Fruit fly (Drosophila melanogaster) whole organism, embryonic: Measurements from ENCODE around the gene spn-B.

ENCODE experiments used
- Bdp1 ChIP-seq: fragments of 200-800 bp; sonication (Bioruptor generic); optimal IDR thresholded peaks from 3 replicates; lab custom pipeline; 2016; ENCODE audit warnings: missing biosample characterization, missing genetic modification characterization
- CG10431 ChIP-seq: fragments of 200-800 bp; sonication (Bioruptor generic); optimal IDR thresholded peaks from 3 replicates; lab custom pipeline; 2018; ENCODE audit warnings: missing biosample characterization, mild to moderate bottlenecking, missing genetic modification characterization
- CG11456 ChIP-seq: fragments of 200-800 bp; sonication (Bioruptor generic); IDR thresholded peaks from 3 replicates; pipeline ENCODE4 v1.3.6; 2022; ENCODE audit warnings: missing biosample characterization, missing genetic modification characterization
- CG11504 ChIP-seq: fragments of 200-800 bp; sonication (Bioruptor generic); optimal IDR thresholded peaks from 3 replicates; lab custom pipeline; 2019; ENCODE audit warnings: missing biosample characterization, mild to moderate bottlenecking, missing genetic modification characterization, moderate library complexity
- CG12744 ChIP-seq: fragments of 200-800 bp; sonication (Bioruptor generic); optimal IDR thresholded peaks from 2 replicates; lab custom pipeline; 2016; ENCODE audit warnings: missing biosample characterization, missing genetic modification characterization
- CG14050 ChIP-seq: fragments of 200-800 bp; sonication (Bioruptor generic); IDR thresholded peaks from 3 replicates; pipeline ENCODE4 v1.3.6; 2022; ENCODE audit warnings: missing biosample characterization, missing genetic modification characterization
- CG14965 ChIP-seq: fragments of 200-800 bp; sonication (Bioruptor generic); optimal IDR thresholded peaks from 2 replicates; lab custom pipeline; 2016; ENCODE audit warnings: missing biosample characterization, missing genetic modification characterization, borderline replicate concordance
- CG15514 ChIP-seq: fragments of 200-800 bp; sonication (Bioruptor generic); optimal IDR thresholded peaks from 3 replicates; lab custom pipeline; 2017; ENCODE audit warnings: missing biosample characterization, missing genetic modification characterization, mild to moderate bottlenecking, moderate library complexity, missing genetic modification reagents
- CG1603 ChIP-seq: fragments of 200-800 bp; sonication (Bioruptor generic); optimal IDR thresholded peaks from 2 replicates; lab custom pipeline; 2019; ENCODE audit warnings: missing biosample characterization, mild to moderate bottlenecking, missing genetic modification characterization, moderate library complexity
- CG17186 ChIP-seq: fragments of 200-800 bp; sonication (Bioruptor generic); optimal IDR thresholded peaks from 3 replicates; lab custom pipeline; 2017; ENCODE audit warnings: missing biosample characterization, missing genetic modification reagents, missing genetic modification characterization
- CG17328 ChIP-seq: fragments of 200-800 bp; sonication (Bioruptor generic); IDR thresholded peaks from 2 replicates; pipeline ENCODE4 v1.3.6; 2022; ENCODE audit warnings: missing biosample characterization, missing genetic modification characterization
- CG17912 ChIP-seq: fragments of 200-800 bp; sonication (Bioruptor generic); optimal IDR thresholded peaks from 2 replicates; lab custom pipeline; 2018; ENCODE audit warnings: missing biosample characterization, mild to moderate bottlenecking, missing genetic modification characterization
- CG18599 ChIP-seq: fragments of 200-800 bp; sonication (Bioruptor generic); optimal IDR thresholded peaks from 3 replicates; lab custom pipeline; 2017; ENCODE audit warnings: missing biosample characterization, missing genetic modification characterization, mild to moderate bottlenecking, moderate library complexity, missing genetic modification reagents
- CG2199 ChIP-seq: fragments of 200-800 bp; sonication (Bioruptor generic); IDR thresholded peaks from 3 replicates; pipeline ENCODE4 v1.3.6; 2022; ENCODE audit warnings: missing biosample characterization, missing genetic modification characterization
- CG2875 ChIP-seq: fragments of 200-800 bp; sonication (Bioruptor generic); optimal IDR thresholded peaks from 2 replicates; lab custom pipeline; 2017; ENCODE audit warnings: missing biosample characterization, mild to moderate bottlenecking, missing genetic modification characterization, missing genetic modification reagents
- CG30403 ChIP-seq: fragments of 200-800 bp; sonication (Bioruptor generic); optimal IDR thresholded peaks from 3 replicates; lab custom pipeline; 2016; ENCODE audit warnings: missing biosample characterization, missing genetic modification characterization
- CG3847 ChIP-seq: fragments of 200-800 bp; sonication (Bioruptor generic); IDR thresholded peaks from 2 replicates; pipeline ENCODE4 v1.3.6; 2022; ENCODE audit warnings: missing biosample characterization, missing genetic modification characterization
- Dip3 ChIP-seq: fragments of 200-800 bp; sonication (Bioruptor generic); optimal IDR thresholded peaks from 3 replicates; lab custom pipeline; 2016; ENCODE audit warnings: missing biosample characterization, missing genetic modification characterization
- Dref ChIP-seq: fragments of 200-800 bp; sonication (Bioruptor generic); IDR thresholded peaks from 2 replicates; pipeline ENCODE4 v1.3.6; 2022; ENCODE audit warnings: missing biosample characterization, missing genetic modification characterization
- H15 ChIP-seq: fragments of 200-800 bp; sonication (Bioruptor generic); IDR thresholded peaks from 3 replicates; pipeline ENCODE4 v1.3.6; 2022; ENCODE audit warnings: missing biosample characterization, missing genetic modification characterization
- Med ChIP-seq: fragments of 200-800 bp; sonication (Bioruptor generic); peaks from one replicate; lab custom pipeline; 2016; ENCODE audit warnings: missing biosample characterization, missing genetic modification characterization, mild to moderate bottlenecking, inconsistent platforms, moderate library complexity
- Nf-YB ChIP-seq: fragments of 200-800 bp; sonication (Bioruptor generic); optimal IDR thresholded peaks from 3 replicates; lab custom pipeline; 2019; ENCODE audit warnings: missing biosample characterization, mild to moderate bottlenecking, missing genetic modification characterization, moderate library complexity
- Optix ChIP-seq: fragments of 200-800 bp; sonication (Bioruptor generic); IDR thresholded peaks from 3 replicates; pipeline ENCODE4 v1.3.6; 2022; ENCODE audit warnings: missing biosample characterization, missing genetic modification characterization
- Pdp1 ChIP-seq, 2 experiments: fragments of 200-800 bp; sonication (Bioruptor generic); optimal IDR thresholded peaks; 3 replicates each; lab custom pipeline; 2016; ENCODE audit warnings: missing biosample characterization in 2 of 2, missing genetic modification characterization in 2 of 2, mild to moderate bottlenecking in 1 of 2, moderate library complexity in 1 of 2
- Ptx1 ChIP-seq: fragments of 200-800 bp; sonication (Bioruptor generic); IDR thresholded peaks from 2 replicates; pipeline ENCODE4 v1.3.6; 2022; ENCODE audit warnings: missing biosample characterization, missing genetic modification characterization
- cad ChIP-seq: fragments of >200 bp; optimal IDR thresholded peaks from 2 replicates; lab custom pipeline; 2017; ENCODE audit warnings: missing biosample characterization, missing genetic modification characterization
- caup ChIP-seq: fragments of 200-800 bp; sonication (Bioruptor generic); optimal IDR thresholded peaks from 3 replicates; lab custom pipeline; 2017; ENCODE audit warnings: missing biosample characterization, mild to moderate bottlenecking, missing genetic modification characterization, moderate library complexity; ENCODE audit not compliant: severe bottlenecking
- chinmo ChIP-seq: fragments of 200-800 bp; sonication (Bioruptor generic); IDR thresholded peaks from 4 replicates; pipeline ENCODE4 v1.3.6; 2022; ENCODE audit warnings: missing biosample characterization, missing genetic modification characterization; ENCODE audit not compliant: partially characterized antibody
- ci ChIP-seq: fragments of 200-800 bp; sonication (Bioruptor generic); IDR thresholded peaks from 3 replicates; pipeline ENCODE4 v1.3.6; 2022; ENCODE audit warnings: missing biosample characterization, missing genetic modification characterization
- dimm ChIP-seq: fragments of 200-800 bp; sonication (Bioruptor generic); IDR thresholded peaks from 2 replicates; pipeline ENCODE4 v1.3.6; 2022; ENCODE audit warnings: missing biosample characterization, missing genetic modification characterization
- exex ChIP-seq: fragments of 200-800 bp; sonication (Bioruptor generic); optimal IDR thresholded peaks from 4 replicates; lab custom pipeline; 2018; ENCODE audit warnings: missing biosample characterization, mild to moderate bottlenecking, missing genetic modification characterization, moderate library complexity
- kah ChIP-seq: fragments of 200-800 bp; sonication (Bioruptor generic); optimal IDR thresholded peaks from 2 replicates; lab custom pipeline; 2018; ENCODE audit warnings: missing biosample characterization, mild to moderate bottlenecking, missing genetic modification characterization
- lab ChIP-seq: fragments of 200-800 bp; sonication (Bioruptor generic); optimal IDR thresholded peaks from 3 replicates; lab custom pipeline; 2017; ENCODE audit warnings: missing biosample characterization, missing genetic modification characterization, mild to moderate bottlenecking, moderate library complexity, missing genetic modification reagents
- onecut ChIP-seq: fragments of 200-800 bp; sonication (Bioruptor generic); IDR thresholded peaks from 2 replicates; pipeline ENCODE4 v1.3.6; 2022; ENCODE audit warnings: missing biosample characterization, missing genetic modification characterization
- otp ChIP-seq: fragments of 200-800 bp; sonication (Bioruptor generic); IDR thresholded peaks from 3 replicates; pipeline ENCODE4, ENCODE4 v1.3.6; 2022; ENCODE audit warnings: missing biosample characterization, missing genetic modification characterization
- pzg ChIP-seq: fragments of 200-800 bp; sonication (Bioruptor generic); optimal IDR thresholded peaks from 3 replicates; lab custom pipeline; 2018; ENCODE audit warnings: missing biosample characterization, mild to moderate bottlenecking, missing genetic modification characterization, moderate library complexity
- schlank ChIP-seq: fragments of 200-800 bp; sonication (Bioruptor generic); optimal IDR thresholded peaks from 2 replicates; lab custom pipeline; 2018; ENCODE audit warnings: missing biosample characterization, mild to moderate bottlenecking, missing genetic modification characterization
- sisA ChIP-seq: fragments of 200-800 bp; sonication (Bioruptor generic); IDR thresholded peaks from 2 replicates; pipeline ENCODE4 v1.3.6; 2022; ENCODE audit warnings: missing biosample characterization, missing genetic modification characterization
- so ChIP-seq: fragments of 200-800 bp; sonication (Bioruptor generic); IDR thresholded peaks from 3 replicates; pipeline ENCODE4 v1.3.6; 2022; ENCODE audit warnings: missing biosample characterization, missing genetic modification characterization
- stc ChIP-seq: fragments of 200-800 bp; sonication (Bioruptor generic); IDR thresholded peaks from 2 replicates; pipeline ENCODE4 v1.3.6; 2022; ENCODE audit warnings: missing biosample characterization, missing genetic modification characterization
- sug ChIP-seq: fragments of 200-800 bp; optimal IDR thresholded peaks from 2 replicates; lab custom pipeline; 2019; ENCODE audit warnings: missing biosample characterization, mild to moderate bottlenecking, missing genetic modification characterization, moderate library complexity
- tx ChIP-seq: fragments of 200-800 bp; sonication (Bioruptor generic); optimal IDR thresholded peaks from 2 replicates; lab custom pipeline; 2016; ENCODE audit warnings: missing biosample characterization, missing genetic modification characterization
- vnd ChIP-seq: fragments of 200-800 bp; sonication (Bioruptor generic); IDR thresholded peaks from 3 replicates; pipeline ENCODE4 v1.3.6; 2022; ENCODE audit warnings: missing biosample characterization, missing genetic modification characterization; ENCODE audit not compliant: partially characterized antibody
- yki ChIP-seq: fragments of >200 bp; optimal IDR thresholded peaks from 3 replicates; lab custom pipeline; 2018
- zfh1 ChIP-seq: fragments of 200-800 bp; sonication (Bioruptor generic); IDR thresholded peaks from 3 replicates; pipeline ENCODE4 v1.3.6; 2022; ENCODE audit warnings: missing biosample characterization, missing genetic modification characterization

spn-B gene

dm6 chr3R:14371133-14371676 is 43.4 kb downstream of the spn-B start:
- TF ChIP-seq chinmo (GFP tag; lab: Robert Waterston, UW) (0 out of 4 replicates have a peak, but pooled peaks have one; percentile 32), exex (tag; lab: Kevin White, UChicago) (peak; percentile 50), Med (peak; percentile 19), Pdp1 (GFP tag; optimal IDR thresholded peaks at IDR 0.05; lab: Kevin White, UChicago) (peak in 1 of 2 experiments; percentile 12), sisA (GFP tag; lab: Robert Waterston, UW) (no peak), CG17186 (no peak), CG17912 (no peak), lab (GFP tag; lab: Kevin White, UChicago) (peak; percentile 38), CG2875 (GFP tag; lab: Kevin White, UChicago) (no peak), CG10431 (no peak), CG14965 (GFP tag; lab: Kevin White, UChicago) (no peak), CG2199 (GFP tag; lab: Robert Waterston, UW) (0 out of 3 replicates have a peak, but pooled peaks have one; percentile 6), Bdp1 (GFP tag; lab: Kevin White, UChicago) (no peak)
- TF ChIP-seq, all 482 proteins: peak for 6

dm6 chr3R:14372815-14373191 is 45.0 kb downstream of the spn-B start, which contains the start of gene NK7.1:
TSS of gene NK7.1 (minus strand) at chr3R:14372951.
- TF ChIP-seq CG11504 (tag; lab: Kevin White, UChicago) (peak; percentile 99), CG2199 (GFP tag; lab: Robert Waterston, UW) (peak; percentile 96), CG14050 (GFP tag; lab: Robert Waterston, UW) (no peak), chinmo (GFP tag; lab: Robert Waterston, UW) (0 out of 4 replicates have a peak, but pooled peaks have one; percentile 31), pzg (GFP tag; lab: Kevin White, UChicago) (no peak), zfh1 (GFP tag; lab: Robert Waterston, UW) (0 out of 3 replicates have a peak, but pooled peaks have one; percentile 6)

- TF ChIP-seq kah (GFP tag; lab: Kevin White, UChicago) (peak; percentile 2), CG15514 (peak; percentile 61), CG30403 (GFP tag; lab: Kevin White, UChicago) (peak; percentile 94), tx (GFP tag; lab: Kevin White, UChicago) (peak; percentile 96), Dref (GFP tag; lab: Robert Waterston, UW) (no peak), CG1603 (tag; lab: Kevin White, UChicago) (peak; percentile 97), caup (GFP tag; lab: Kevin White, UChicago) (peak; percentile 80), Ptx1 (peak; percentile 82), dimm (peak; percentile 92), ci (GFP tag; lab: Robert Waterston, UW) (peak; percentile 99), Nf-YB (GFP tag; lab: Kevin White, UChicago) (peak; percentile 79), CG3847 (GFP tag; lab: Robert Waterston, UW) (peak; percentile 95), sug (tag; lab: Kevin White, UChicago) (peak; percentile 33), stc (GFP tag; lab: Robert Waterston, UW) (peak; percentile 86), so (GFP tag; lab: Robert Waterston, UW) (peak; percentile 95), CG14965 (GFP tag; lab: Kevin White, UChicago) (peak; percentile 60), H15 (GFP tag; lab: Robert Waterston, UW) (peak; percentile 89), CG11456 (GFP tag; lab: Robert Waterston, UW) (peak; percentile 84), Dip3 (peak; percentile 90), pzg (GFP tag; lab: Kevin White, UChicago) (no peak), cad (GFP tag; lab: Kevin White, UChicago) (peak; percentile 83), schlank (tag; lab: Kevin White, UChicago) (peak; percentile 73), CG17328 (GFP tag; lab: Robert Waterston, UW) (peak; percentile 97), CG12744 (GFP tag; lab: Kevin White, UChicago) (peak; percentile 90), Optix (GFP tag; lab: Robert Waterston, UW) (peak; percentile 98), CG18599 (GFP tag; lab: Kevin White, UChicago) (peak; percentile 88), yki (no peak), onecut (GFP tag; lab: Robert Waterston, UW) (peak; percentile 86), vnd (peak; percentile 47; the same call in 1 of the 3 replicates), otp (GFP tag; lab: Robert Waterston, UW) (peak; percentile 96)
These were observed 45.5 kb downstream of the spn-B start for dm6 chr3R:14373192-14373827.
